Fruit fly (Drosophila melanogaster) whole organism, adult: ENCODE measurements around the gene ND-B14.5A.

Experiments
- CG11617 ChIP-seq: fragments of 200-800 bp; sonication (Bioruptor generic); optimal IDR thresholded peaks from 2 replicates; lab custom pipeline; 2017; ENCODE audit warnings: mild to moderate bottlenecking, missing biosample characterization, missing genetic modification reagents, missing genetic modification characterization
- CG12768 ChIP-seq: fragments of 200-800 bp; sonication (Bioruptor generic); optimal IDR thresholded peaks from 2 replicates; lab custom pipeline; 2017; ENCODE audit warnings: missing biosample characterization, missing genetic modification characterization, mild to moderate bottlenecking, moderate library complexity, missing genetic modification reagents
- CG14711 ChIP-seq: fragments of 200-800 bp; sonication (Bioruptor generic); optimal IDR thresholded peaks from 2 replicates; lab custom pipeline; 2018; ENCODE audit warnings: missing biosample characterization, mild to moderate bottlenecking, missing genetic modification characterization, moderate library complexity
- CG1620 ChIP-seq: fragments of 200-800 bp; sonication (Bioruptor generic); optimal IDR thresholded peaks from 2 replicates; lab custom pipeline; 2016; ENCODE audit warnings: missing biosample characterization, missing genetic modification characterization
- CG33017 ChIP-seq: fragments of 200-800 bp; sonication (Bioruptor generic); optimal IDR thresholded peaks from 2 replicates; lab custom pipeline; 2018; ENCODE audit warnings: missing biosample characterization, mild to moderate bottlenecking, missing genetic modification characterization, moderate library complexity
- CG5204 ChIP-seq: fragments of 200-800 bp; sonication (Bioruptor generic); optimal IDR thresholded peaks from 2 replicates; lab custom pipeline; 2016; ENCODE audit warnings: missing biosample characterization, missing genetic modification characterization
- CG7045 ChIP-seq: fragments of 200-800 bp; sonication (Bioruptor generic); optimal IDR thresholded peaks from 2 replicates; lab custom pipeline; 2017; ENCODE audit warnings: missing biosample characterization, mild to moderate bottlenecking, missing genetic modification characterization
- CG7101 ChIP-seq: fragments of 200-800 bp; sonication (Bioruptor generic); optimal IDR thresholded peaks from 2 replicates; lab custom pipeline; 2018; ENCODE audit warnings: missing biosample characterization, mild to moderate bottlenecking, missing genetic modification characterization, moderate library complexity
- Clk ChIP-seq: fragments of 200-800 bp; sonication (Bioruptor generic); optimal IDR thresholded peaks from 2 replicates; lab custom pipeline; 2017; ENCODE audit warnings: missing biosample characterization, missing genetic modification characterization
- Crg-1 ChIP-seq: fragments of 200-800 bp; sonication (Bioruptor generic); optimal IDR thresholded peaks from 2 replicates; lab custom pipeline; 2016; ENCODE audit warnings: missing biosample characterization, missing genetic modification characterization
- Hr96 ChIP-seq: fragments of 200-800 bp; sonication (Bioruptor generic); optimal IDR thresholded peaks from 2 replicates; lab custom pipeline; 2016; ENCODE audit warnings: missing biosample characterization, missing genetic modification characterization
- Mnt ChIP-seq: fragments of 200-800 bp; sonication (Bioruptor generic); optimal IDR thresholded peaks from 2 replicates; lab custom pipeline; 2016; ENCODE audit warnings: missing biosample characterization, mild to moderate bottlenecking, missing genetic modification characterization
- bab1 ChIP-seq: fragments of 200-800 bp; sonication (Bioruptor generic); optimal IDR thresholded peaks from 3 replicates; lab custom pipeline; 2019; ENCODE audit warnings: missing biosample characterization, mild to moderate bottlenecking, missing genetic modification characterization, moderate library complexity
- cic ChIP-seq: fragments of 200-800 bp; sonication (Bioruptor generic); optimal IDR thresholded peaks from 2 replicates; lab custom pipeline; 2017; ENCODE audit warnings: missing biosample characterization, mild to moderate bottlenecking, missing genetic modification characterization, moderate library complexity
- cnc ChIP-seq, 2 experiments: fragments of >200 bp; optimal IDR thresholded peaks; 2 replicates each; lab custom pipeline; 2017
- kay ChIP-seq: fragments of 200-800 bp; sonication (Bioruptor generic); peaks from one replicate; lab custom pipeline; 2016; ENCODE audit warnings: missing biosample characterization, missing genetic modification characterization, borderline replicate concordance
- ovo ChIP-seq: fragments of 200-800 bp; sonication (Bioruptor generic); optimal IDR thresholded peaks from 2 replicates; lab custom pipeline; 2016; ENCODE audit warnings: missing biosample characterization, missing genetic modification characterization
- pad ChIP-seq: fragments of 200-800 bp; sonication (Bioruptor generic); optimal IDR thresholded peaks from 3 replicates; lab custom pipeline; 2017; ENCODE audit warnings: missing biosample characterization, missing genetic modification characterization, mild to moderate bottlenecking, moderate library complexity, missing genetic modification reagents
- tj ChIP-seq: fragments of 200-800 bp; sonication (Bioruptor generic); optimal IDR thresholded peaks from 3 replicates; lab custom pipeline; 2017; ENCODE audit warnings: missing biosample characterization, mild to moderate bottlenecking, missing genetic modification characterization, moderate library complexity
- toe ChIP-seq: fragments of 200-800 bp; sonication (Bioruptor generic); optimal IDR thresholded peaks from 2 replicates; lab custom pipeline; 2016; ENCODE audit warnings: missing biosample characterization, missing genetic modification characterization

ND-B14.5A gene

dm6 chrX:2134226-2134880, 38.0 kb upstream of the ND-B14.5A start:
- TF ChIP-seq Mnt (GFP tag; lab: Kevin White, UChicago) (no peak), bab1 (GFP tag; lab: Kevin White, UChicago) (no peak), CG5204 (peak; percentile 3), CG7101 (tag; lab: Kevin White, UChicago) (no peak), cic (no peak), CG1620 (GFP tag; lab: Kevin White, UChicago) (no peak), Hr96 (GFP tag; lab: Kevin White, UChicago) (no peak), CG33017 (peak; percentile 38)

- TF ChIP-seq toe (GFP tag; lab: Kevin White, UChicago) (peak; percentile 80), pad (GFP tag; lab: Kevin White, UChicago) (peak; percentile 73), cnc (optimal IDR thresholded peaks at IDR 0.05; lab: Kevin White, UChicago) (no peak), CG11617 (GFP tag; lab: Kevin White, UChicago) (peak; percentile 84), Hr96 (GFP tag; lab: Kevin White, UChicago) (peak; percentile 88), bab1 (GFP tag; lab: Kevin White, UChicago) (peak; percentile 86), Crg-1 (GFP tag; lab: Kevin White, UChicago) (peak; percentile 64), tj (no peak), cic (peak; percentile 25), Mnt (GFP tag; lab: Kevin White, UChicago) (peak; percentile 68), CG1620 (GFP tag; lab: Kevin White, UChicago) (peak; percentile 58), CG33017 (peak; percentile 76), CG7101 (tag; lab: Kevin White, UChicago) (peak; percentile 90), CG5204 (peak; percentile 79), CG14711 (tag; lab: Kevin White, UChicago) (peak; percentile 98), CG12768 (GFP tag; lab: Kevin White, UChicago) (peak; percentile 55), CG7045 (GFP tag; lab: Kevin White, UChicago) (peak; percentile 81), ovo (peak; percentile 33), Clk (GFP tag; lab: Kevin White, UChicago) (no peak), kay (peak; percentile 74)
Measured at dm6 chrX:2134965-2135758, 37.2 kb upstream of the ND-B14.5A start.

- TF ChIP-seq Mnt (GFP tag; lab: Kevin White, UChicago), result no peak
- TF ChIP-seq CG5204, result peak; percentile 16
Measured at dm6 chrX:2135868-2136787, 36.2 kb upstream of the ND-B14.5A start.

- TF ChIP-seq CG7045 (GFP tag; lab: Kevin White, UChicago), result peak; percentile 80
- TF ChIP-seq CG7101 (tag; lab: Kevin White, UChicago), result peak; percentile 99
- TF ChIP-seq CG1620 (GFP tag; lab: Kevin White, UChicago), result peak; percentile 81
- peak; percentile 97 for TF ChIP-seq CG33017
- peak; percentile 93 for TF ChIP-seq Crg-1 (GFP tag; lab: Kevin White, UChicago)
- TF ChIP-seq toe (GFP tag; lab: Kevin White, UChicago), result peak; percentile 49
- peak; percentile 97 for TF ChIP-seq CG12768 (GFP tag; lab: Kevin White, UChicago)
- peak; percentile 96 for TF ChIP-seq pad (GFP tag; lab: Kevin White, UChicago)
- peak; percentile 91 for TF ChIP-seq CG11617 (GFP tag; lab: Kevin White, UChicago)
- peak; percentile 66 for TF ChIP-seq Mnt (GFP tag; lab: Kevin White, UChicago)
- TF ChIP-seq Clk (GFP tag; lab: Kevin White, UChicago), result peak; percentile 55
- peak; percentile 85 for TF ChIP-seq tj
- no peak for TF ChIP-seq cnc (optimal IDR thresholded peaks at IDR 0.05; lab: Kevin White, UChicago)
- TF ChIP-seq bab1 (GFP tag; lab: Kevin White, UChicago), result peak; percentile 97
- TF ChIP-seq CG5204, result peak; percentile 75
- TF ChIP-seq kay, result no peak
- peak; percentile 94 for TF ChIP-seq Hr96 (GFP tag; lab: Kevin White, UChicago)
- peak; percentile 45 for TF ChIP-seq cic
- TF ChIP-seq CG14711 (tag; lab: Kevin White, UChicago), result peak; percentile 99
- peak; percentile 78 for TF ChIP-seq ovo
Measured at dm6 chrX:2136831-2137452, 35.4 kb upstream of the ND-B14.5A start.
